Worm (Caenorhabditis elegans) whole organism, young adult: ENCODE measurements around the gene ZK682.7.

Experiments
- C06A6.2 ChIP-seq: fragments of 200-800 bp; sonication (Bioruptor generic); conservative IDR thresholded peaks from 2 replicates; pipeline ENCODE4 v1.3.6; 2022; ENCODE audit warnings: missing genetic modification characterization, missing compliant biosample characterization
- C17E4.6 ChIP-seq: fragments of 200-800 bp; sonication (Bioruptor generic); IDR thresholded peaks from 2 replicates; pipeline ENCODE4 v1.3.6; 2022; ENCODE audit warnings: missing genetic modification reagents, missing genetic modification characterization, missing compliant biosample characterization
- Y79H2A.3 ChIP-seq: fragments of 200-800 bp; sonication (Bioruptor generic); conservative IDR thresholded peaks from 2 replicates; pipeline ENCODE4 v1.3.6; 2022; ENCODE audit warnings: missing genetic modification reagents, missing genetic modification characterization, missing compliant biosample characterization
- hlh-12 ChIP-seq: sonication (generic microtip); optimal IDR thresholded peaks from 2 replicates; lab custom pipeline; 2016; ENCODE audit warnings: missing genetic modification characterization, missing compliant biosample characterization
- let-526 ChIP-seq: fragments of 200-800 bp; sonication (Bioruptor generic); IDR thresholded peaks from 2 replicates; pipeline ENCODE4 v1.3.6; 2022; ENCODE audit warnings: missing genetic modification reagents, missing genetic modification characterization, missing compliant biosample characterization
- lir-1 ChIP-seq: fragments of 200-800 bp; sonication (Bioruptor generic); conservative IDR thresholded peaks from 2 replicates; pipeline ENCODE4 v1.3.6; 2022; ENCODE audit warnings: missing genetic modification reagents, missing genetic modification characterization, missing compliant biosample characterization
- sea-2 ChIP-seq: fragments of 200-800 bp; sonication (Bioruptor generic); IDR thresholded peaks from 2 replicates; pipeline ENCODE4 v1.3.6; 2022; ENCODE audit warnings: missing genetic modification characterization, missing compliant biosample characterization

- TF ChIP-seq sea-2 (GFP tag; lab: Robert Waterston, UW) (no peak), C17E4.6 (GFP tag; lab: Robert Waterston, UW) (no peak), Y79H2A.3 (GFP tag; lab: Robert Waterston, UW) (no peak), C06A6.2 (GFP tag; lab: Robert Waterston, UW) (no peak), lir-1 (GFP tag; lab: Robert Waterston, UW) (no peak), let-526 (no peak), hlh-12 (tag; lab: Kevin White, UChicago) (no peak)
These were observed 29.2 kb upstream of the ZK682.7 start, which contains the start of gene F44A2.7 for ce11 chrV:9321185-9321584.
